Fruit fly (Drosophila melanogaster) whole organism, adult: Measurements from ENCODE around the gene CG15209.

ENCODE experiments used
- CG11617 ChIP-seq: fragments of 200-800 bp; sonication (Bioruptor generic); optimal IDR thresholded peaks from 2 replicates; lab custom pipeline; 2017; ENCODE audit warnings: mild to moderate bottlenecking, missing biosample characterization, missing genetic modification reagents, missing genetic modification characterization
- CG12768 ChIP-seq: fragments of 200-800 bp; sonication (Bioruptor generic); optimal IDR thresholded peaks from 2 replicates; lab custom pipeline; 2017; ENCODE audit warnings: missing biosample characterization, missing genetic modification characterization, mild to moderate bottlenecking, moderate library complexity, missing genetic modification reagents
- CG14711 ChIP-seq: fragments of 200-800 bp; sonication (Bioruptor generic); optimal IDR thresholded peaks from 2 replicates; lab custom pipeline; 2018; ENCODE audit warnings: missing biosample characterization, mild to moderate bottlenecking, missing genetic modification characterization, moderate library complexity
- CG1620 ChIP-seq: fragments of 200-800 bp; sonication (Bioruptor generic); optimal IDR thresholded peaks from 2 replicates; lab custom pipeline; 2016; ENCODE audit warnings: missing biosample characterization, missing genetic modification characterization
- CG33017 ChIP-seq: fragments of 200-800 bp; sonication (Bioruptor generic); optimal IDR thresholded peaks from 2 replicates; lab custom pipeline; 2018; ENCODE audit warnings: missing biosample characterization, mild to moderate bottlenecking, missing genetic modification characterization, moderate library complexity
- CG5204 ChIP-seq: fragments of 200-800 bp; sonication (Bioruptor generic); optimal IDR thresholded peaks from 2 replicates; lab custom pipeline; 2016; ENCODE audit warnings: missing biosample characterization, missing genetic modification characterization
- CG7045 ChIP-seq: fragments of 200-800 bp; sonication (Bioruptor generic); optimal IDR thresholded peaks from 2 replicates; lab custom pipeline; 2017; ENCODE audit warnings: missing biosample characterization, mild to moderate bottlenecking, missing genetic modification characterization
- CG7101 ChIP-seq: fragments of 200-800 bp; sonication (Bioruptor generic); optimal IDR thresholded peaks from 2 replicates; lab custom pipeline; 2018; ENCODE audit warnings: missing biosample characterization, mild to moderate bottlenecking, missing genetic modification characterization, moderate library complexity
- Clk ChIP-seq: fragments of 200-800 bp; sonication (Bioruptor generic); optimal IDR thresholded peaks from 2 replicates; lab custom pipeline; 2017; ENCODE audit warnings: missing biosample characterization, missing genetic modification characterization
- Crg-1 ChIP-seq: fragments of 200-800 bp; sonication (Bioruptor generic); optimal IDR thresholded peaks from 2 replicates; lab custom pipeline; 2016; ENCODE audit warnings: missing biosample characterization, missing genetic modification characterization
- Hr96 ChIP-seq: fragments of 200-800 bp; sonication (Bioruptor generic); optimal IDR thresholded peaks from 2 replicates; lab custom pipeline; 2016; ENCODE audit warnings: missing biosample characterization, missing genetic modification characterization
- Mnt ChIP-seq: fragments of 200-800 bp; sonication (Bioruptor generic); optimal IDR thresholded peaks from 2 replicates; lab custom pipeline; 2016; ENCODE audit warnings: missing biosample characterization, mild to moderate bottlenecking, missing genetic modification characterization
- bab1 ChIP-seq: fragments of 200-800 bp; sonication (Bioruptor generic); optimal IDR thresholded peaks from 3 replicates; lab custom pipeline; 2019; ENCODE audit warnings: missing biosample characterization, mild to moderate bottlenecking, missing genetic modification characterization, moderate library complexity
- cic ChIP-seq: fragments of 200-800 bp; sonication (Bioruptor generic); optimal IDR thresholded peaks from 2 replicates; lab custom pipeline; 2017; ENCODE audit warnings: missing biosample characterization, mild to moderate bottlenecking, missing genetic modification characterization, moderate library complexity
- cnc ChIP-seq, 2 experiments: fragments of >200 bp; optimal IDR thresholded peaks; 2 replicates each; lab custom pipeline; 2017
- kay ChIP-seq: fragments of 200-800 bp; sonication (Bioruptor generic); peaks from one replicate; lab custom pipeline; 2016; ENCODE audit warnings: missing biosample characterization, missing genetic modification characterization, borderline replicate concordance
- ovo ChIP-seq: fragments of 200-800 bp; sonication (Bioruptor generic); optimal IDR thresholded peaks from 2 replicates; lab custom pipeline; 2016; ENCODE audit warnings: missing biosample characterization, missing genetic modification characterization
- pad ChIP-seq: fragments of 200-800 bp; sonication (Bioruptor generic); optimal IDR thresholded peaks from 3 replicates; lab custom pipeline; 2017; ENCODE audit warnings: missing biosample characterization, missing genetic modification characterization, mild to moderate bottlenecking, moderate library complexity, missing genetic modification reagents
- tj ChIP-seq: fragments of 200-800 bp; sonication (Bioruptor generic); optimal IDR thresholded peaks from 3 replicates; lab custom pipeline; 2017; ENCODE audit warnings: missing biosample characterization, mild to moderate bottlenecking, missing genetic modification characterization, moderate library complexity
- toe ChIP-seq: fragments of 200-800 bp; sonication (Bioruptor generic); optimal IDR thresholded peaks from 2 replicates; lab custom pipeline; 2016; ENCODE audit warnings: missing biosample characterization, missing genetic modification characterization

Gene CG15209

DNA sequence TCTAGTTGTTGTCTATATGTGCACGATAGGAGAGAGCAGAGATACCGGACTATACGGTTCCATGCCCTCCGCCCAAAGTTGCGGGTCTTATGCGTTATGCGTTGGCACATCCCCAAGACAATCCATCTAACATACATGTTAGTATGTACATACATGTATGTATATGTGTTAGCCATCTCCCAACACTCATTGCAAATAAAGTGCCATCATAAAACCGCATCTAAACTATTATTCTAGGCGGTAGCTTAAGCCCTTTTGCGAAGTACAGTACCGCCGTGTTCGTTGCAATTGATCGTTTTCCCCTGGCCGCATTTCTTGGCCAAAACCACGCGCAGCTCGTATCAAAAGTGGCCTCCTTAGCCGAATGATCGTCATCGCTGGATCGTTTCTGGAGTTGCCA, 44.4 kb downstream of the CG15209 start:
- TF ChIP-seq Mnt (peak; percentile 3), tj (GFP tag; lab: Kevin White, UChicago) (no peak), cic (GFP tag; lab: Kevin White, UChicago) (no peak), ovo (GFP tag; lab: Kevin White, UChicago) (no peak), Crg-1 (no peak), CG5204 (no peak), CG14711 (peak; percentile 30), CG7045 (GFP tag; lab: Kevin White, UChicago) (no peak), pad (GFP tag; lab: Kevin White, UChicago) (peak; percentile 21), toe (GFP tag; lab: Kevin White, UChicago) (no peak), CG7101 (peak; percentile 42), Hr96 (GFP tag; lab: Kevin White, UChicago) (peak; percentile 68), CG1620 (GFP tag; lab: Kevin White, UChicago) (no peak), cnc (optimal IDR thresholded peaks at IDR 0.05; lab: Kevin White, UChicago) (no peak), Clk (no peak), CG12768 (GFP tag; lab: Kevin White, UChicago) (no peak), CG33017 (no peak), CG11617 (GFP tag; lab: Kevin White, UChicago) (peak; percentile 43), bab1 (GFP tag; lab: Kevin White, UChicago) (no peak), kay (GFP tag; lab: Kevin White, UChicago) (no peak)

DNA sequence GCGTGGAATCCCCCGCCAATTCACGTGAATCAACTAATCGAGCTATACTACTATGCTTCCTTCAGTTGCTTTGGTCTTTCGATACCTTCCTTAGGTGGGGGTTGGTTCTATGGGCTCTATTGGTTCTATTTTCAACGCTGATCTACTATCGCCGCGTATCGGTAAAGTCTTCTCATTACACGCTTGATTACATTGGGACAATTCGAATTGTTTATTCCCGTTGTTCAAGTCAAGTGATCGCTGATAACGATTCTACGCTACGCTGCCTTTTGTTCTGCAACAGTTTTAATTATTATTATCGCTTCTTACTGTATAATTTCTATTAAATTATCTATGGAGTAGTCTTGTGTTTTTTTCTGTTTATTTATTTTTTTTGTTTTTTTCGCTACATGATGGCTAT, 45.6 kb downstream of the CG15209 start:
- TF ChIP-seq ovo (GFP tag; lab: Kevin White, UChicago) (no peak), cnc (optimal IDR thresholded peaks at IDR 0.05; lab: Kevin White, UChicago) (no peak), kay (GFP tag; lab: Kevin White, UChicago) (peak; percentile 49), cic (GFP tag; lab: Kevin White, UChicago) (peak; percentile 69)

DNA sequence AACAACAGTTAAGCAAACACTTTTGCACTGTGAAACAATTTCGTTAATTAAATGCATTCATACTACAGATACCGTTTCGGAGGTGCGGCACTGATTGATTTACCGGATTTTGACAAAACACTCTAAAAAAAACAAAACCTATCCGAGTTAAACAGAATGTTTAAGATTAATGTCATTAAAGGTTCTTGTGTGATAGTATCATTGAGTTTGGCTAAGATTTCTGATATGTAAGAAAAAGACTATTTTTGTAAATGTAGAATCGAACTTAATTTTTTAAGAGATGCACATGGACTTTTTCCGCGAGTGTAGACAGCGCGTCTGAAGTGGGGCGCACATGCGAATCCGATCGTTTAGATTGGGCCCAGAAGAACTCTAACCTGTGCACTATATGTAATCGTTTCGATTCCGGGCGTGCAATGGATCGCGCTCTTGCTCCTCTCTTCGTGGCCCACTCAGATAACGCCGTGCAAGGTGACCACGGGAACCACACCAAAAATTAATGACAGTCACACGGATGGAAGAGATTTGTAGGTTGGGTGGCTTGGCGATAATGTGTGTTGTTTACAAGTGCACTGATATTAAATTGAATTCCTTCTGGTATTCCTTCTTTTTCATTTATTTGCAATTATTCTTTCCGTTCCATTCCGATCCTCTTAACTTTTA, 48.1 kb downstream of the CG15209 start:
- TF ChIP-seq CG7045 (GFP tag; lab: Kevin White, UChicago) (no peak), CG14711 (peak; percentile 9), CG11617 (GFP tag; lab: Kevin White, UChicago) (no peak), bab1 (GFP tag; lab: Kevin White, UChicago) (peak; percentile 49), Mnt (peak; percentile 25), CG5204 (no peak), CG7101 (peak; percentile 7)

DNA sequence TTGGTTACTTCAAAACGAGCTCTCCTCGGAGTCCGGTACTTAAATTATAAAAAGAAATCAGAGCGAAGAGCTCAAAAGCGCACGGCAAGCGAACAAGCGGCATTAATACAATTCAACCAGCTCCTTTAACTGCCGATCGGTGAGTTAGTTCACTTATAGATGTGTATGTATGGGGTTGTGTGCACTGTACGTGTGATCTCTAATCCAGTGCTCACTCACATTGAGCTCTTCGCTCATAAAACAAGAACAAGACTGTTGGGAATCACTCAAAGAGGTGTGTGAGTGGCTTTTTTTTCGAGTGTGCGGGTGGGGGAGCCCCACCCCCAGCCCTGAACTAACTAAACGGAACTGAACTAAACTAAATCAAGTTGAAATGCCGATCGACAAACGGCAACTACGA, 49.1 kb downstream of the CG15209 start, which contains the start of gene Ork1:
Ork1 (minus strand) TSS at position 101 of the 400 bp plus-strand sequence.
- TF ChIP-seq Mnt (no peak), cnc (optimal IDR thresholded peaks at IDR 0.05; lab: Kevin White, UChicago) (no peak), CG12768 (GFP tag; lab: Kevin White, UChicago) (no peak), tj (GFP tag; lab: Kevin White, UChicago) (no peak), ovo (GFP tag; lab: Kevin White, UChicago) (no peak), pad (GFP tag; lab: Kevin White, UChicago) (peak; percentile 50)
